Worm (Caenorhabditis elegans) whole organism, young adult: ENCODE data around the gene hsp-17.

ENCODE experiments used
- C06A6.2 ChIP-seq: fragments of 200-800 bp; sonication (Bioruptor generic); conservative IDR thresholded peaks from 2 replicates; pipeline ENCODE4 v1.3.6; 2022; ENCODE audit warnings: missing genetic modification characterization, missing compliant biosample characterization
- D2030.7 ChIP-seq: fragments of 200-800 bp; sonication (Bioruptor generic); IDR thresholded peaks from 2 replicates; pipeline ENCODE4 v1.3.6; 2022; ENCODE audit warnings: missing genetic modification reagents, missing genetic modification characterization, missing compliant biosample characterization
- F10E7.11 ChIP-seq: sonication (generic microtip); optimal IDR thresholded peaks from 2 replicates; lab custom pipeline; 2017; ENCODE audit warnings: mild to moderate bottlenecking, missing genetic modification characterization, moderate library complexity, missing compliant biosample characterization
- F49E8.2 ChIP-seq: sonication (generic microtip); optimal IDR thresholded peaks from 3 replicates; lab custom pipeline; 2017; ENCODE audit warnings: missing genetic modification characterization, mild to moderate bottlenecking, missing compliant biosample characterization, antibody characterized with exemption, moderate library complexity; ENCODE audit not compliant: insufficient read depth
- F52B5.7 ChIP-seq: sonication (generic microtip); optimal IDR thresholded peaks from 2 replicates; lab custom pipeline; 2016; ENCODE audit warnings: mild to moderate bottlenecking, missing genetic modification characterization, missing compliant biosample characterization
- F55B11.4 ChIP-seq: sonication (generic microtip); optimal IDR thresholded peaks from 2 replicates; lab custom pipeline; 2016; ENCODE audit warnings: missing compliant biosample characterization, missing genetic modification characterization, borderline replicate concordance; ENCODE audit not compliant: insufficient read depth
- F57A8.1 ChIP-seq: fragments of 200-800 bp; sonication (Bioruptor generic); optimal IDR thresholded peaks from 2 replicates; lab custom pipeline; 2018; ENCODE audit warnings: mild to moderate bottlenecking, missing genetic modification characterization, moderate library complexity, missing compliant biosample characterization
- K12H6.12 ChIP-seq: fragments of 200-800 bp; sonication (Bioruptor generic); optimal IDR thresholded peaks from 2 replicates; lab custom pipeline; 2018; ENCODE audit warnings: mild to moderate bottlenecking, missing genetic modification characterization, missing compliant biosample characterization
- aptf-2 ChIP-seq: fragments of 200-800 bp; sonication (Bioruptor generic); conservative IDR thresholded peaks from 2 replicates; pipeline ENCODE4 v1.3.6; 2022; ENCODE audit warnings: missing genetic modification reagents, missing genetic modification characterization, missing compliant biosample characterization
- bed-1 ChIP-seq: fragments of 200-800 bp; sonication (Bioruptor generic); IDR thresholded peaks from 2 replicates; pipeline ENCODE4 v1.3.6; 2022; ENCODE audit warnings: missing genetic modification reagents, missing genetic modification characterization, missing compliant biosample characterization
- ccch-3 ChIP-seq: fragments of 200-800 bp; sonication (Bioruptor generic); optimal IDR thresholded peaks from 2 replicates; lab custom pipeline; 2018; ENCODE audit warnings: mild to moderate bottlenecking, missing genetic modification characterization, missing compliant biosample characterization
- cebp-2 ChIP-seq: fragments of 200-800 bp; sonication (Bioruptor generic); IDR thresholded peaks from 2 replicates; pipeline ENCODE4 v1.3.6; 2022; ENCODE audit warnings: missing genetic modification characterization, missing compliant biosample characterization
- ceh-100 ChIP-seq: fragments of 200-800 bp; sonication (Bioruptor generic); IDR thresholded peaks from 2 replicates; pipeline ENCODE4 v1.3.6; 2022; ENCODE audit warnings: missing genetic modification reagents, missing genetic modification characterization, missing compliant biosample characterization
- ceh-27 ChIP-seq: fragments of 200-800 bp; sonication (Bioruptor generic); optimal IDR thresholded peaks from 2 replicates; lab custom pipeline; 2018; ENCODE audit warnings: mild to moderate bottlenecking, missing genetic modification characterization, moderate library complexity, missing compliant biosample characterization
- ceh-79 ChIP-seq: sonication (generic microtip); optimal IDR thresholded peaks from 2 replicates; lab custom pipeline; 2017; ENCODE audit warnings: mild to moderate bottlenecking, missing genetic modification characterization, missing compliant biosample characterization
- ceh-91 ChIP-seq: fragments of 200-800 bp; sonication (Bioruptor generic); IDR thresholded peaks from 2 replicates; pipeline ENCODE4 v1.3.6; 2022; ENCODE audit warnings: missing genetic modification reagents, missing genetic modification characterization, missing compliant biosample characterization
- efl-1 ChIP-seq: fragments of 150-350 bp; optimal IDR thresholded peaks from 2 replicates; lab custom pipeline; 2014; ENCODE audit warnings: missing biosample characterization, missing genetic modification reagents, missing genetic modification characterization
- egl-18 ChIP-seq: fragments of 200-800 bp; sonication (Bioruptor generic); IDR thresholded peaks from 2 replicates; pipeline ENCODE4 v1.3.6; 2022; ENCODE audit warnings: missing genetic modification reagents, missing genetic modification characterization, missing compliant biosample characterization
- egl-44 ChIP-seq: fragments of 200-800 bp; sonication (Bioruptor generic); IDR thresholded peaks from 2 replicates; pipeline ENCODE4 v1.3.6; 2022; ENCODE audit warnings: missing genetic modification reagents, missing genetic modification characterization, missing compliant biosample characterization
- ets-4 ChIP-seq: fragments of 200-800 bp; sonication (Bioruptor generic); optimal IDR thresholded peaks from 2 replicates; lab custom pipeline; 2018; ENCODE audit warnings: mild to moderate bottlenecking, missing genetic modification characterization, missing compliant biosample characterization
- gei-17 ChIP-seq: fragments of 200-800 bp; sonication (Bioruptor generic); optimal IDR thresholded peaks from 2 replicates; lab custom pipeline; 2018; ENCODE audit warnings: mild to moderate bottlenecking, missing genetic modification characterization, missing compliant biosample characterization
- him-1 ChIP-seq: sonication (generic microtip); optimal IDR thresholded peaks from 2 replicates; lab custom pipeline; 2016; ENCODE audit warnings: missing genotype, missing genetic modification reagents, missing genetic modification characterization, missing compliant biosample characterization
- hmg-1.2 ChIP-seq: fragments of 200-800 bp; sonication (Bioruptor generic); IDR thresholded peaks from 2 replicates; pipeline ENCODE4 v1.3.6; 2022; ENCODE audit warnings: missing genetic modification reagents, missing genetic modification characterization, missing compliant biosample characterization
- lag-1 ChIP-seq: fragments of 200-800 bp; sonication (Bioruptor generic); IDR thresholded peaks from 2 replicates; pipeline ENCODE4 v1.3.6; 2022; ENCODE audit warnings: missing genetic modification reagents, missing genetic modification characterization, missing compliant biosample characterization
- let-607 ChIP-seq, 2 experiments: fragments of 200-800 bp in 1 of 2; sonication (Bioruptor generic) in 1 of 2; sonication (generic microtip) in 1 of 2; optimal IDR thresholded peaks; 2 replicates each; lab custom pipeline; 2016 to 2018; ENCODE audit warnings: mild to moderate bottlenecking in 2 of 2, missing compliant biosample characterization in 2 of 2, missing genetic modification characterization in 2 of 2, moderate library complexity in 2 of 2, missing genotype in 1 of 2
- lin-35 ChIP-seq, 3 experiments: fragments of 150-350 bp in 2 of 3; sonication (generic microtip) in 1 of 3; optimal IDR thresholded peaks; 2 replicates each; lab custom pipeline; 2014 to 2018; ENCODE audit warnings: missing biosample characterization in 3 of 3, missing genetic modification characterization in 3 of 3, missing genetic modification reagents in 3 of 3
- lin-40 ChIP-seq: sonication (generic microtip); optimal IDR thresholded peaks from 2 replicates; lab custom pipeline; 2016; ENCODE audit warnings: missing genetic modification characterization, mild to moderate bottlenecking, missing compliant biosample characterization, missing genotype, missing genetic modification reagents
- lir-1 ChIP-seq: fragments of 200-800 bp; sonication (Bioruptor generic); conservative IDR thresholded peaks from 2 replicates; pipeline ENCODE4 v1.3.6; 2022; ENCODE audit warnings: missing genetic modification reagents, missing genetic modification characterization, missing compliant biosample characterization
- lsl-1 ChIP-seq: fragments of 200-800 bp; sonication (Bioruptor generic); optimal IDR thresholded peaks from 2 replicates; lab custom pipeline; 2018; ENCODE audit warnings: mild to moderate bottlenecking, missing genetic modification characterization, moderate library complexity, missing compliant biosample characterization
- lsy-27 ChIP-seq: sonication (generic microtip); optimal IDR thresholded peaks from 2 replicates; lab custom pipeline; 2017; ENCODE audit warnings: missing genetic modification characterization, mild to moderate bottlenecking, missing compliant biosample characterization, antibody characterized with exemption, missing genotype, borderline replicate concordance; ENCODE audit not compliant: insufficient read depth
- madf-6 ChIP-seq: fragments of 200-800 bp; sonication (Bioruptor generic); IDR thresholded peaks from 2 replicates; pipeline ENCODE4 v1.3.6; 2022; ENCODE audit warnings: missing genetic modification reagents, missing genetic modification characterization, missing compliant biosample characterization
- mcd-1 ChIP-seq: fragments of 200-800 bp; sonication (Bioruptor generic); IDR thresholded peaks from 2 replicates; pipeline ENCODE4 v1.3.6; 2022; ENCODE audit warnings: missing genetic modification reagents, missing genetic modification characterization, missing compliant biosample characterization
- mxl-1 ChIP-seq: sonication (generic microtip); optimal IDR thresholded peaks from 2 replicates; lab custom pipeline; 2016; ENCODE audit warnings: missing genetic modification characterization, missing compliant biosample characterization
- nfya-1 ChIP-seq: sonication (generic microtip); optimal IDR thresholded peaks from 2 replicates; lab custom pipeline; 2017; ENCODE audit warnings: antibody characterized with exemption, missing compliant biosample characterization, missing genetic modification characterization, borderline replicate concordance; ENCODE audit not compliant: insufficient read depth
- rcor-1 ChIP-seq: fragments of 200-800 bp; sonication (Bioruptor generic); IDR thresholded peaks from 2 replicates; pipeline ENCODE4 v1.3.6; 2022; ENCODE audit warnings: missing genetic modification reagents, missing genetic modification characterization, missing compliant biosample characterization
- rpc-1 ChIP-seq, 2 experiments: fragments of 150-350 bp in 1 of 2; sonication (generic microtip) in 1 of 2; optimal IDR thresholded peaks; 2 replicates each; lab custom pipeline; 2014 to 2018; ENCODE audit warnings: missing biosample characterization in 1 of 2, missing genetic modification characterization in 1 of 2, missing genetic modification reagents in 1 of 2, missing genotype in 1 of 2
- snpc-1.3 ChIP-seq: sonication (generic microtip); optimal IDR thresholded peaks from 2 replicates; lab custom pipeline; 2017; ENCODE audit warnings: missing genetic modification characterization, mild to moderate bottlenecking, missing compliant biosample characterization, antibody characterized with exemption, moderate library complexity, missing genotype, missing genetic modification reagents; ENCODE audit not compliant: insufficient read depth
- tbp1 ChIP-seq: fragments of 200-800 bp; sonication (Bioruptor generic); optimal IDR thresholded peaks from 2 replicates; lab custom pipeline; 2018; ENCODE audit warnings: mild to moderate bottlenecking, missing genetic modification characterization, missing compliant biosample characterization
- tbx-9 ChIP-seq: sonication (generic microtip); optimal IDR thresholded peaks from 2 replicates; lab custom pipeline; 2016; ENCODE audit warnings: borderline replicate concordance, missing genetic modification characterization, inconsistent platforms, missing compliant biosample characterization
- tlf-1 ChIP-seq: fragments of 200-800 bp; sonication (Bioruptor generic); optimal IDR thresholded peaks from 2 replicates; lab custom pipeline; 2018; ENCODE audit warnings: mild to moderate bottlenecking, missing genetic modification characterization, missing compliant biosample characterization
- unc-130 ChIP-seq: sonication (generic microtip); optimal IDR thresholded peaks from 2 replicates; lab custom pipeline; 2016; ENCODE audit warnings: missing genetic modification reagents, missing genetic modification characterization, missing compliant biosample characterization
- xnd-1 ChIP-seq: sonication (generic microtip); optimal IDR thresholded peaks from 2 replicates; lab custom pipeline; 2016; ENCODE audit warnings: missing genotype, missing genetic modification reagents, missing genetic modification characterization, missing compliant biosample characterization
- zfh-2 ChIP-seq: fragments of 200-800 bp; sonication (Bioruptor generic); conservative IDR thresholded peaks from 2 replicates; pipeline ENCODE4 v1.3.6; 2022; ENCODE audit warnings: missing genetic modification reagents, missing genetic modification characterization, missing compliant biosample characterization
- zim-3 ChIP-seq: sonication (generic microtip); optimal IDR thresholded peaks from 2 replicates; lab custom pipeline; 2017; ENCODE audit warnings: mild to moderate bottlenecking, missing genetic modification characterization, moderate library complexity, missing compliant biosample characterization
- ztf-18 ChIP-seq: sonication (generic microtip); optimal IDR thresholded peaks from 2 replicates; lab custom pipeline; 2016; ENCODE audit warnings: missing genotype, mild to moderate bottlenecking, missing genetic modification characterization, missing compliant biosample characterization
- ztf-28 ChIP-seq: fragments of 200-800 bp; sonication (Bioruptor generic); IDR thresholded peaks from 2 replicates; pipeline ENCODE4 v1.3.6; 2022; ENCODE audit warnings: missing genetic modification reagents, missing genetic modification characterization, missing compliant biosample characterization
- ztf-6 ChIP-seq: fragments of 200-800 bp; sonication (Bioruptor generic); IDR thresholded peaks from 2 replicates; pipeline ENCODE4 v1.3.6; 2022; ENCODE audit warnings: missing genetic modification reagents, missing genetic modification characterization, missing compliant biosample characterization

Gene hsp-17

DNA sequence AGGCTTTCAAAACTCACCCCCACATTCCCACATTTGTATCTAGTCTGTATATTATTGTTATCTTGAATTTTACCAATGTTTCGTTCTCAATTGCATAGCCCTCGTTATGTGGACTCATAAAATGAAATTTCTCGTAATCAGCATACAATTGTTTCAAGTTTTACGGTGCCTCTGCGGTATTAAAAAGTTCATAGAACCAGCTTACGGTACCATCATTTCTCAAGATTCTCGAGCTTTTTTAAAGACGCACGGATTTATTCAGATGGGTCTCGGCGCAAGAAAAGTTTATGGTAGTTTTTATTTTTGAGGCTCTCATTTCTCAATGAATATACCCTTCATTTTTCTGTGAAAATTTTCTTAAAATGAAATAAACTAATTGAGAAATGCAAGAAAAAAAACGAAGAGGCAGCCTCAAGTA is 29.4 kb upstream of the hsp-17 start (continued):
- TF ChIP-seq F52B5.7 (peak; percentile 80), rcor-1 (GFP tag; lab: Robert Waterston, UW) (peak; percentile 71), mxl-1 (tag; lab: Kevin White, UChicago) (no peak), unc-130 (GFP tag; lab: Kevin White, UChicago) (peak; percentile 23), ztf-6 (GFP tag; lab: Robert Waterston, UW) (no peak), cebp-2 (0 out of 2 replicates have a peak, but pooled peaks have one; percentile 20), rpc-1 (optimal IDR thresholded peaks at IDR 0.05; lab: Kevin White, UChicago) (no peak), rpc-1 (tag; optimal IDR thresholded peaks at IDR 0.05; lab: Kevin White, UChicago) (no peak), F10E7.11 (tag; lab: Kevin White, UChicago) (peak; percentile 54), ceh-79 (tag; lab: Kevin White, UChicago) (peak; percentile 66), gei-17 (GFP tag; lab: Kevin White, UChicago) (no peak), aptf-2 (no peak), tlf-1 (GFP tag; lab: Kevin White, UChicago) (peak; percentile 83), nfya-1 (tag; lab: Kevin White, UChicago) (no peak), ets-4 (GFP tag; lab: Kevin White, UChicago) (no peak), zfh-2 (GFP tag; lab: Robert Waterston, UW) (no peak), hmg-1.2 (GFP tag; lab: Robert Waterston, UW) (peak; percentile 56), ceh-27 (GFP tag; lab: Kevin White, UChicago) (no peak), xnd-1 (tag; lab: Kevin White, UChicago) (peak; percentile 68), madf-6 (GFP tag; lab: Robert Waterston, UW) (peak; percentile 86), D2030.7 (peak; percentile 75), F49E8.2 (tag; lab: Kevin White, UChicago) (peak; percentile 77), lsl-1 (GFP tag; lab: Kevin White, UChicago) (peak; percentile 71), tbp1 (peak; percentile 47), efl-1 (GFP tag; lab: Kevin White, UChicago) (peak; percentile 33), ztf-28 (GFP tag; lab: Robert Waterston, UW) (0 out of 2 replicates have a peak, but pooled peaks have one; percentile 58), him-1 (peak; percentile 81), ztf-18 (peak; percentile 55), F57A8.1 (no peak), bed-1 (GFP tag; lab: Robert Waterston, UW) (no peak), lin-35 (GFP tag; optimal IDR thresholded peaks at IDR 0.05; lab: Kevin White, UChicago) (peak in 1 of 3 experiments; percentile 9), let-607 (tag; optimal IDR thresholded peaks at IDR 0.05; lab: Kevin White, UChicago) (no peak), ceh-100 (GFP tag; lab: Robert Waterston, UW) (peak; percentile 56), C06A6.2 (GFP tag; lab: Robert Waterston, UW) (no peak; the same call in 1 of the 2 replicates), K12H6.12 (tag; lab: Kevin White, UChicago) (no peak), lin-40 (tag; lab: Kevin White, UChicago) (no peak), zim-3 (tag; lab: Kevin White, UChicago) (no peak), egl-18 (GFP tag; lab: Robert Waterston, UW) (no peak), tbx-9 (tag; lab: Kevin White, UChicago) (no peak), egl-44 (GFP tag; lab: Robert Waterston, UW) (no peak; the same call in 1 of the 2 replicates), snpc-1.3 (tag; lab: Kevin White, UChicago) (no peak), lir-1 (GFP tag; lab: Robert Waterston, UW) (no peak), ceh-91 (GFP tag; lab: Robert Waterston, UW) (no peak), F55B11.4 (tag; lab: Kevin White, UChicago) (no peak), mcd-1 (GFP tag; lab: Robert Waterston, UW) (peak; percentile 43; the same call in 1 of the 2 replicates), lag-1 (GFP tag; lab: Robert Waterston, UW) (no peak), ccch-3 (GFP tag; lab: Kevin White, UChicago) (no peak), lsy-27 (tag; lab: Kevin White, UChicago) (no peak)
